Worm (Caenorhabditis elegans) whole organism, L2 larva: ENCODE measurements around the gene nmr-1.

ENCODE experiments used
- C34F6.9 ChIP-seq: fragments of 150-350 bp; optimal IDR thresholded peaks from 2 replicates; lab custom pipeline; 2014; ENCODE audit warnings: missing biosample characterization, missing genetic modification characterization
- F13H6.1 ChIP-seq: sonication (generic microtip); optimal IDR thresholded peaks from 2 replicates; lab custom pipeline; 2016; ENCODE audit warnings: missing genetic modification characterization, missing compliant biosample characterization
- ZK546.5 ChIP-seq: sonication (generic microtip); optimal IDR thresholded peaks from 2 replicates; lab custom pipeline; 2017; ENCODE audit warnings: missing biosample characterization, missing genetic modification characterization
- alr-1 ChIP-seq: fragments of 150-350 bp; optimal IDR thresholded peaks from 2 replicates; lab custom pipeline; 2014; ENCODE audit warnings: missing biosample characterization, missing genetic modification characterization
- aly-2 ChIP-seq: fragments of 150-350 bp; optimal IDR thresholded peaks from 2 replicates; lab custom pipeline; 2014; ENCODE audit warnings: missing biosample characterization, missing genetic modification characterization
- ama-1 ChIP-seq: fragments of 150-350 bp; optimal IDR thresholded peaks from 2 replicates; lab custom pipeline; 2018; ENCODE audit warnings: inconsistent platforms
- blmp-1 ChIP-seq: sonication (generic microtip); optimal IDR thresholded peaks from 2 replicates; lab custom pipeline; 2017; ENCODE audit warnings: missing genetic modification characterization, mild to moderate bottlenecking, missing compliant biosample characterization, antibody characterized with exemption, moderate library complexity; ENCODE audit not compliant: insufficient read depth
- ceh-82 ChIP-seq: fragments of 150-350 bp; optimal IDR thresholded peaks from 2 replicates; lab custom pipeline; 2014; ENCODE audit warnings: missing biosample characterization, missing genetic modification characterization
- crh-2 ChIP-seq: sonication (generic microtip); optimal IDR thresholded peaks from 2 replicates; lab custom pipeline; 2017; ENCODE audit warnings: missing biosample characterization, missing genetic modification characterization
- elt-1 ChIP-seq: fragments of 150-350 bp; optimal IDR thresholded peaks from 2 replicates; lab custom pipeline; 2014; ENCODE audit warnings: missing biosample characterization, missing genetic modification characterization
- elt-3 ChIP-seq: sonication (generic microtip); optimal IDR thresholded peaks from 2 replicates; lab custom pipeline; 2017; ENCODE audit warnings: missing biosample characterization, missing genetic modification characterization
- gmeb-1 ChIP-seq: fragments of 150-350 bp; optimal IDR thresholded peaks from 2 replicates; lab custom pipeline; 2014; ENCODE audit warnings: missing biosample characterization, missing genetic modification characterization
- lin-13 ChIP-seq: fragments of 150-350 bp; optimal IDR thresholded peaks from 2 replicates; lab custom pipeline; 2014; ENCODE audit warnings: missing biosample characterization, missing genetic modification reagents, missing genetic modification characterization
- lin-39 ChIP-seq: fragments of 150-350 bp; optimal IDR thresholded peaks from 2 replicates; lab custom pipeline; 2014; ENCODE audit warnings: missing biosample characterization, missing genetic modification reagents, missing genetic modification characterization
- lsy-2 ChIP-seq, 2 experiments: fragments of 150-350 bp in 1 of 2; sonication (generic microtip) in 1 of 2; optimal IDR thresholded peaks; 2 replicates each; lab custom pipeline; 2014 to 2017; ENCODE audit warnings: missing biosample characterization in 2 of 2, missing genetic modification characterization in 2 of 2
- mab-5 ChIP-seq: fragments of 150-350 bp; optimal IDR thresholded peaks from 2 replicates; lab custom pipeline; 2014; ENCODE audit warnings: missing biosample characterization, missing genetic modification characterization
- mbf-1 ChIP-seq: sonication (generic microtip); optimal IDR thresholded peaks from 2 replicates; lab custom pipeline; 2017; ENCODE audit warnings: missing biosample characterization, missing genetic modification characterization
- mdl-1 ChIP-seq, 2 experiments: fragments of 150-350 bp in 1 of 2; sonication (generic microtip) in 1 of 2; optimal IDR thresholded peaks; 2 replicates each; lab custom pipeline; 2017; ENCODE audit warnings: missing biosample characterization in 2 of 2, missing genetic modification characterization in 2 of 2
- nhr-10 ChIP-seq: sonication (generic microtip); optimal IDR thresholded peaks from 2 replicates; lab custom pipeline; 2017; ENCODE audit warnings: missing biosample characterization, missing genetic modification characterization
- nhr-12 ChIP-seq: fragments of 150-350 bp; optimal IDR thresholded peaks from 2 replicates; lab custom pipeline; 2014; ENCODE audit warnings: missing biosample characterization, missing genetic modification characterization
- nhr-21 ChIP-seq: fragments of 150-350 bp; optimal IDR thresholded peaks from 2 replicates; lab custom pipeline; 2014; ENCODE audit warnings: missing biosample characterization, missing genetic modification characterization
- nhr-23 ChIP-seq: fragments of 150-350 bp; optimal IDR thresholded peaks from 2 replicates; lab custom pipeline; 2014; ENCODE audit warnings: missing biosample characterization, missing genetic modification reagents, missing genetic modification characterization
- nhr-237 ChIP-seq: fragments of 150-350 bp; optimal IDR thresholded peaks from 2 replicates; lab custom pipeline; 2014; ENCODE audit warnings: missing biosample characterization, missing genetic modification characterization
- nhr-25 ChIP-seq: fragments of 150-350 bp; sonication (generic microtip); optimal IDR thresholded peaks from 3 replicates; lab custom pipeline; 2014; ENCODE audit warnings: missing biosample characterization, missing genetic modification characterization
- nhr-6 ChIP-seq: fragments of 150-350 bp; optimal IDR thresholded peaks from 2 replicates; lab custom pipeline; 2014; ENCODE audit warnings: missing biosample characterization, missing genetic modification characterization
- nhr-77 ChIP-seq: fragments of 150-350 bp; optimal IDR thresholded peaks from 2 replicates; lab custom pipeline; 2014; ENCODE audit warnings: missing biosample characterization, missing genetic modification characterization
- peb-1 ChIP-seq: fragments of 150-350 bp; optimal IDR thresholded peaks from 2 replicates; lab custom pipeline; 2014; ENCODE audit warnings: missing biosample characterization, missing genetic modification characterization
- sem-4 ChIP-seq: fragments of 150-350 bp; optimal IDR thresholded peaks from 2 replicates; lab custom pipeline; 2014; ENCODE audit warnings: missing biosample characterization, missing genetic modification reagents, missing genetic modification characterization
- skn-1 ChIP-seq: sonication (generic microtip); optimal IDR thresholded peaks from 2 replicates; lab custom pipeline; 2017; ENCODE audit warnings: missing biosample characterization, missing genetic modification characterization
- sma-3 ChIP-seq: sonication (generic microtip); optimal IDR thresholded peaks from 2 replicates; lab custom pipeline; 2016; ENCODE audit warnings: missing genetic modification reagents, missing genetic modification characterization, missing compliant biosample characterization
- snpc-4 ChIP-seq: fragments of 150-350 bp; optimal IDR thresholded peaks from 2 replicates; lab custom pipeline; 2014; ENCODE audit warnings: missing biosample characterization, missing genetic modification characterization
- unc-39 ChIP-seq: fragments of 150-350 bp; optimal IDR thresholded peaks from 2 replicates; lab custom pipeline; 2014; ENCODE audit warnings: missing biosample characterization, missing genetic modification characterization
- unc-62 ChIP-seq: fragments of 150-350 bp; optimal IDR thresholded peaks from 2 replicates; lab custom pipeline; 2014; ENCODE audit warnings: missing biosample characterization, missing genetic modification reagents, missing genetic modification characterization
- ztf-1 ChIP-seq: fragments of 200-800 bp; sonication (Bioruptor generic); conservative IDR thresholded peaks from 2 replicates; pipeline ENCODE4 v1.3.6; 2022; ENCODE audit warnings: missing genetic modification characterization, missing compliant biosample characterization
- ztf-11 ChIP-seq: sonication (generic microtip); optimal IDR thresholded peaks from 2 replicates; lab custom pipeline; 2017; ENCODE audit warnings: missing biosample characterization, missing genetic modification characterization
- ztf-4 ChIP-seq: fragments of 150-350 bp; optimal IDR thresholded peaks from 2 replicates; lab custom pipeline; 2014; ENCODE audit warnings: missing biosample characterization, missing genetic modification characterization

nmr-1 gene

ce11 chrII:5446506-5446905 is at the start of gene nmr-1:
Gene nmr-1 (minus strand): TSS chrII:5446606.
- no peak for TF ChIP-seq unc-39
- no peak for TF ChIP-seq nhr-21
- no peak for TF ChIP-seq mbf-1 (tag; lab: Kevin White, UChicago)
- no peak for TF ChIP-seq ceh-82
- TF ChIP-seq elt-1 (tag; lab: Kevin White, UChicago) = no peak
- TF ChIP-seq snpc-4 (tag; lab: Kevin White, UChicago) = no peak
- no peak for TF ChIP-seq alr-1 (tag; lab: Kevin White, UChicago)
- TF ChIP-seq sem-4 = no peak
- TF ChIP-seq aly-2 (tag; lab: Kevin White, UChicago) = no peak
- no peak for TF ChIP-seq ama-1 (lab: Kevin White, UChicago)
- no peak for TF ChIP-seq C34F6.9 (tag; lab: Kevin White, UChicago)
- no peak for TF ChIP-seq F13H6.1 (tag; lab: Kevin White, UChicago)
- TF ChIP-seq nhr-23 (tag; lab: Kevin White, UChicago) = no peak
- TF ChIP-seq unc-62 (GFP tag; lab: Kevin White, UChicago) = no peak
- no peak for TF ChIP-seq nhr-12

ce11 chrII:5494405-5494804 is 48.0 kb upstream of the nmr-1 start, which contains the start of gene F12A10.6:
Gene F12A10.6 (minus strand): TSS chrII:5494505.
- TF ChIP-seq unc-62 (GFP tag; lab: Kevin White, UChicago) (no peak), lsy-2 (tag; optimal IDR thresholded peaks at IDR 0.05; lab: Kevin White, UChicago) (no peak), nhr-6 (tag; lab: Kevin White, UChicago) (no peak), lin-13 (GFP tag; lab: Kevin White, UChicago) (no peak), unc-39 (no peak), sma-3 (GFP tag; lab: Kevin White, UChicago) (no peak), skn-1 (no peak), ztf-11 (tag; lab: Kevin White, UChicago) (no peak), C34F6.9 (tag; lab: Kevin White, UChicago) (no peak), sem-4 (no peak), ztf-4 (tag; lab: Kevin White, UChicago) (no peak), ceh-82 (no peak), mab-5 (tag; lab: Kevin White, UChicago) (no peak), ZK546.5 (no peak), nhr-25 (tag; lab: Kevin White, UChicago) (no peak), mdl-1 (tag; optimal IDR thresholded peaks at IDR 0.05; lab: Kevin White, UChicago) (no peak), ztf-1 (GFP tag; lab: Robert Waterston, UW) (no peak)

- TF ChIP-seq snpc-4 (tag; lab: Kevin White, UChicago) (no peak), mab-5 (tag; lab: Kevin White, UChicago) (no peak), F13H6.1 (tag; lab: Kevin White, UChicago) (no peak), sem-4 (no peak), ztf-1 (GFP tag; lab: Robert Waterston, UW) (no peak), mbf-1 (tag; lab: Kevin White, UChicago) (no peak), alr-1 (tag; lab: Kevin White, UChicago) (no peak), blmp-1 (tag; lab: Kevin White, UChicago) (no peak), ceh-82 (no peak), ztf-11 (tag; lab: Kevin White, UChicago) (no peak), crh-2 (no peak), nhr-6 (tag; lab: Kevin White, UChicago) (no peak), nhr-77 (no peak), elt-3 (no peak), peb-1 (tag; lab: Kevin White, UChicago) (no peak), nhr-10 (tag; lab: Kevin White, UChicago) (no peak), skn-1 (no peak)
- TF ChIP-seq, all 48 proteins: peak for 0
These were observed 41.4 kb upstream of the nmr-1 start, which contains the start of gene nep-5 for ce11 chrII:5487844-5488243. Gene nep-5 (plus strand): TSS chrII:5488144.

ce11 chrII:5481982-5482381 is 35.6 kb upstream of the nmr-1 start, which contains the start of gene cal-8:
Gene cal-8 (minus strand): TSS chrII:5482041.
- no peak for TF ChIP-seq skn-1
- TF ChIP-seq lin-39 = no peak
- no peak for TF ChIP-seq elt-1 (tag; lab: Kevin White, UChicago)
- TF ChIP-seq nhr-77 = no peak
- TF ChIP-seq nhr-6 (tag; lab: Kevin White, UChicago) = no peak
- TF ChIP-seq nhr-23 (tag; lab: Kevin White, UChicago) = no peak
- TF ChIP-seq mbf-1 (tag; lab: Kevin White, UChicago) = no peak
- no peak for TF ChIP-seq ztf-4 (tag; lab: Kevin White, UChicago)
- TF ChIP-seq aly-2 (tag; lab: Kevin White, UChicago) = no peak

ce11 chrII:5478318-5478717 is 31.9 kb upstream of the nmr-1 start, which contains the start of gene F56D1.1:
Gene F56D1.1 (plus strand): TSS chrII:5478618.
- no peak for TF ChIP-seq lin-39
- TF ChIP-seq ztf-11 (tag; lab: Kevin White, UChicago) = no peak
- TF ChIP-seq blmp-1 (tag; lab: Kevin White, UChicago) = no peak
- no peak for TF ChIP-seq nhr-237 (tag; lab: Kevin White, UChicago)
- no peak for TF ChIP-seq nhr-21
- no peak for TF ChIP-seq nhr-25 (tag; lab: Kevin White, UChicago)
- no peak for TF ChIP-seq lsy-2 (tag; optimal IDR thresholded peaks at IDR 0.05; lab: Kevin White, UChicago)
- no peak for TF ChIP-seq gmeb-1 (tag; lab: Kevin White, UChicago)
- TF ChIP-seq, all 48 proteins: peak for 0
